Worm (Caenorhabditis elegans): ENCODE measurements around the gene acox-1.6.

The acox-1.6 gene

ce11 chrX:15826866-15827265 lies 11.5 kb downstream of the acox-1.6 start, which contains the start of gene Y7A5A.9:
TSS of gene Y7A5A.9 (plus strand) at chrX:15827166.
- no peak for TF ChIP-seq C08G9.2 (tag; optimal IDR thresholded peaks at IDR 0.05)
- no peak for TF ChIP-seq elt-4 (tag; optimal IDR thresholded peaks at IDR 0.05)
- no peak for TF ChIP-seq syd-9 (tag; optimal IDR thresholded peaks at IDR 0.05)
- TF ChIP-seq ceh-31 (tag; optimal IDR thresholded peaks at IDR 0.05): no peak
- TF ChIP-seq pqm-1 (tag; optimal IDR thresholded peaks at IDR 0.05): no peak
- TF ChIP-seq ceh-45 (GFP tag; IDR thresholded peaks at IDR 0.05): no peak
- no peak for TF ChIP-seq ceh-34 (tag; optimal IDR thresholded peaks at IDR 0.05)
- TF ChIP-seq lin-11 (tag; optimal IDR thresholded peaks at IDR 0.05): no peak
- TF ChIP-seq hlh-8 (tag; optimal IDR thresholded peaks at IDR 0.05): no peak
- TF ChIP-seq ets-4 (tag; optimal IDR thresholded peaks at IDR 0.05): no peak
- no peak for TF ChIP-seq che-1 (tag; optimal IDR thresholded peaks at IDR 0.05)
- no peak for TF ChIP-seq hlh-30 (tag; optimal IDR thresholded peaks at IDR 0.05; ENCODE audit: insufficient read depth)
- TF ChIP-seq madf-2 (tag; optimal IDR thresholded peaks at IDR 0.05): no peak

DNA sequence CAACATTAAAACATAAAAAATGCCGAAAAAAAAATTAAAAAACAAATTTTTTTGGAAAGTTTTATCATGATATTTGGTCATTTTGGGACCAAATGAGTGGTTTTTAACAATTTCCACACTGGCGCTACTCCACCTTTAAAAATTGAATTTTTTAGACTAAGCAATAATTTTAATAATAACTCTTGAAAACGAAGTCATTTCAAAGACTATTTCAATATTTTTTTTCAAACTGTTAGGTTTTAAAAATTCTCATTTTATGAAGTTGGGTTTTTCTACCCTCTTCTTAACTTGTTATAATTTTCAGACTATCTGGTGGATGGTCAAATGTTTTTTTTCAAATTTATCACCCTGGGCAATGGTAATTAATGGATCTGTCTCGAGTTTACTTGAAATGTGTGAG lies 16.1 kb downstream of the acox-1.6 start, which contains the start of gene Y7A5A.8:
Y7A5A.8 (plus strand) TSS at position 301 of the 400 bp plus-strand sequence.
- TF ChIP-seq ceh-45 (GFP tag; IDR thresholded peaks at IDR 0.05) (no peak), ceh-19 (GFP tag; optimal IDR thresholded peaks at IDR 0.05) (no peak), pros-1 (tag; optimal IDR thresholded peaks at IDR 0.05) (no peak), ceh-24 (tag; optimal IDR thresholded peaks at IDR 0.05) (no peak), ceh-22 (tag; optimal IDR thresholded peaks at IDR 0.05) (no peak), K02D7.2 (tag; optimal IDR thresholded peaks at IDR 0.05) (no peak), nhr-11 (tag; optimal IDR thresholded peaks at IDR 0.05) (no peak), mec-3 (tag; optimal IDR thresholded peaks at IDR 0.05; ENCODE audit: borderline replicate concordance) (no peak), elt-4 (tag; optimal IDR thresholded peaks at IDR 0.05) (no peak), rnt-1 (tag; optimal IDR thresholded peaks at IDR 0.05) (no peak), K09A11.1 (tag; optimal IDR thresholded peaks at IDR 0.05; ENCODE audit: insufficient read depth) (no peak)

DNA sequence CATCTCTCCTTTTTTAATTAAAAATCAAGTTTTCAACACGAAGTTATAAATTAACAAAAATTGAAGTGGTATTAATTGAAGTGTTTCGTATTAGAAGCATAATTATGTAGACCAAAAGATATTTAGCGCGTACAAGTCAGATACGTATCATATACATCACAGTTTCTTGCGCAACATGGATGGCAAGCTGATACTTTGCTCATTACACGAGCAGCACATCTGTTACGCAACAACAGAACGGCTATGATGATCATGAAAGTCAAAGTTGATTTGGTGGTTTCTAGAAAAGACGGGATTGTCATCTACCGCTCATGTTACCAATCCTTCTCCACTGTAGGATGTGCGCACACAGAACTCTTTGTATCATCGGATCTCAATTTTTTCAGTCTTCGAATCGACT lies 23.8 kb downstream of the acox-1.6 start:
- TF ChIP-seq gmeb-2 (tag; optimal IDR thresholded peaks at IDR 0.05) (no peak), ceh-30 (tag; optimal IDR thresholded peaks at IDR 0.05) (no peak), che-1 (tag; optimal IDR thresholded peaks at IDR 0.05) (no peak), lin-11 (tag; optimal IDR thresholded peaks at IDR 0.05) (no peak), pha-2 (tag; optimal IDR thresholded peaks at IDR 0.05) (no peak), ceh-34 (tag; optimal IDR thresholded peaks at IDR 0.05) (no peak), ceh-31 (tag; optimal IDR thresholded peaks at IDR 0.05) (no peak), ets-4 (tag; optimal IDR thresholded peaks at IDR 0.05) (no peak), fax-1 (tag; optimal IDR thresholded peaks at IDR 0.05) (no peak)

DNA sequence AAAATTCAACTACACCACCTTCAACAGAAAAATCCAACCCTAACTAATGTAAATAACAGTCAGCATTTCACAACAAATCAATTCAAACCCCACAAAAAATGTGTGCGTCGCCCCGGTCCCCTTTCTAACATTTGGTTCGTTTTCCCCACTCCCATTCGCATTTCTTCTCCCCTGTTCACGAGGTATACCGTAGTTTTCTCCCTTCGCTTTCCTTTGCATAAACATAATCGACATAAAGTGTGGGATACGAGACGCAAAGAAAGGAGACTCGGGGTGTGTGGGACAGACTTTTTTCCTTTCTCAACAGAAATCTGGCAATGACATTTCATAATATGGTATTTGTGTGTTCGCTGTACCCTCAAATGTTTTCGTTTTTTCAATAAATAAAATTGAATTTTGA lies 27.0 kb downstream of the acox-1.6 start:
- peak; percentile 90 for TF ChIP-seq sdc-2 (tag; optimal IDR thresholded peaks at IDR 0.05)
- TF ChIP-seq odd-2 (tag; optimal IDR thresholded peaks at IDR 0.05): no peak

DNA sequence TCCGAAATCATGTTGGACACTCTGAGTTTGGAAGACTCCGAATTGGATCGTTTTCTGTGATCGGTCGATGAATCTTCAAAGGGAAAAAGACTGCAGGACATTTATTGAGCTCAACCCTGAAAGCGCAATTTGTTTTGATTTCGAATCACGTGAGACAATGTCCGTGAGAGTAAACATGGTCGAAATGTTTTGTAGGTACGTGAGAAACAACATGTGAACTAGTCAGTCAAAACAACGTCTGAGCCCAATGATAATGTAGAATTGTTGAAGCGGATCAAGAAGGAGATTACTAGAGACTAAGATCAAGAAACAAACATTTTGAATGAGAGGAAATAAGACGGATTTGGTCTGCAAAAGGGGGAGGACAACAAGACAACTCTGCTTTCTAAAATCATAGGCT lies 34.3 kb downstream of the acox-1.6 start, which contains the start of gene Y7A5A.7:
Y7A5A.7 (minus strand) TSS at position 101 of the 400 bp plus-strand sequence.
- TF ChIP-seq fax-1 (tag; optimal IDR thresholded peaks at IDR 0.05) (no peak), rnt-1 (tag; optimal IDR thresholded peaks at IDR 0.05) (no peak)

DNA sequence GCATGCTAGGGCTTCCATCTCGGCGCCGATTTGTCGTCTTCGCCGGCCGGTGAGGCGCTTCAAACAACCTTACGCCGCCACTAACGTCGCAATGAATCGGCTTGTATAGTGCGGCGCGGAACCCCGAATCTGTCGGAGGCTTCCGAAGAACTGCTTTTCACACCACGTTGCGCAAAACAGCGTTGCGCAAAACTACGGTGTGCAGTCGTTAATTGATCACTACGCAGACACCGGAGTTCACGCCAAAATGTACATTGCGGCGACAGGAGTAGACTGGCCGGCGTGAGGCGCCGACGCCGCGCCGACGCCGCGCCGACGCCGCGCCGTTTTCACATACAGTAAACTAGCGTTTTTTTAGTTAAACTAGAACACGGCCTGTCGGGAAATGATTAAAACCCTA lies 36.5 kb downstream of the acox-1.6 start:
- no peak for TF ChIP-seq ceh-24 (tag; optimal IDR thresholded peaks at IDR 0.05)
- TF ChIP-seq hlh-13 (GFP tag; optimal IDR thresholded peaks at IDR 0.05): no peak
- TF ChIP-seq odd-2 (tag; optimal IDR thresholded peaks at IDR 0.05): no peak
- no peak for TF ChIP-seq mec-3 (tag; optimal IDR thresholded peaks at IDR 0.05; ENCODE audit: borderline replicate concordance)
- TF ChIP-seq pat-9 (tag; optimal IDR thresholded peaks at IDR 0.05): no peak
- TF ChIP-seq lim-6 (tag; optimal IDR thresholded peaks at IDR 0.05): no peak
- TF ChIP-seq pha-2 (tag; optimal IDR thresholded peaks at IDR 0.05): no peak
- TF ChIP-seq pax-1 (tag; optimal IDR thresholded peaks at IDR 0.05): no peak
- no peak for TF ChIP-seq fax-1 (tag; optimal IDR thresholded peaks at IDR 0.05)
- no peak for TF ChIP-seq hlh-6 (tag; optimal IDR thresholded peaks at IDR 0.05)
- TF ChIP-seq F13H6.1 (tag; optimal IDR thresholded peaks at IDR 0.05): no peak
- no peak for TF ChIP-seq C38D4.7 (GFP tag; optimal IDR thresholded peaks at IDR 0.05)

Data from whole organism, late embryonic.